Worm (Caenorhabditis elegans) whole organism, L2 larva: ENCODE measurements around the gene pap-1.

ENCODE experiments used
- ama-1 ChIP-seq: fragments of 150-350 bp; optimal IDR thresholded peaks from 2 replicates; lab custom pipeline; 2018; ENCODE audit warnings: inconsistent platforms
- ceh-82 ChIP-seq: fragments of 150-350 bp; optimal IDR thresholded peaks from 2 replicates; lab custom pipeline; 2014; ENCODE audit warnings: missing biosample characterization, missing genetic modification characterization
- egl-27 ChIP-seq: sonication (generic microtip); optimal IDR thresholded peaks from 3 replicates; lab custom pipeline; 2017; ENCODE audit warnings: missing biosample characterization, missing genetic modification reagents, missing genetic modification characterization
- elt-1 ChIP-seq: fragments of 150-350 bp; optimal IDR thresholded peaks from 2 replicates; lab custom pipeline; 2014; ENCODE audit warnings: missing biosample characterization, missing genetic modification characterization
- elt-3 ChIP-seq: sonication (generic microtip); optimal IDR thresholded peaks from 2 replicates; lab custom pipeline; 2017; ENCODE audit warnings: missing biosample characterization, missing genetic modification characterization
- nhr-23 ChIP-seq: fragments of 150-350 bp; optimal IDR thresholded peaks from 2 replicates; lab custom pipeline; 2014; ENCODE audit warnings: missing biosample characterization, missing genetic modification reagents, missing genetic modification characterization
- nhr-25 ChIP-seq: fragments of 150-350 bp; sonication (generic microtip); optimal IDR thresholded peaks from 3 replicates; lab custom pipeline; 2014; ENCODE audit warnings: missing biosample characterization, missing genetic modification characterization
- skn-1 ChIP-seq: sonication (generic microtip); optimal IDR thresholded peaks from 2 replicates; lab custom pipeline; 2017; ENCODE audit warnings: missing biosample characterization, missing genetic modification characterization
- ztf-1 ChIP-seq: fragments of 200-800 bp; sonication (Bioruptor generic); conservative IDR thresholded peaks from 2 replicates; pipeline ENCODE4 v1.3.6; 2022; ENCODE audit warnings: missing genetic modification characterization, missing compliant biosample characterization
- ztf-11 ChIP-seq: sonication (generic microtip); optimal IDR thresholded peaks from 2 replicates; lab custom pipeline; 2017; ENCODE audit warnings: missing biosample characterization, missing genetic modification characterization
- ztf-4 ChIP-seq: fragments of 150-350 bp; optimal IDR thresholded peaks from 2 replicates; lab custom pipeline; 2014; ENCODE audit warnings: missing biosample characterization, missing genetic modification characterization

- no peak for TF ChIP-seq ztf-4 (tag; lab: Kevin White, UChicago)
- TF ChIP-seq ztf-11, result no peak
- TF ChIP-seq ceh-82 (tag; lab: Kevin White, UChicago), result no peak
- TF ChIP-seq ama-1 (lab: Kevin White, UChicago), result no peak
- TF ChIP-seq elt-3, result no peak
- no peak for TF ChIP-seq skn-1 (tag; lab: Kevin White, UChicago)
- TF ChIP-seq ztf-1 (GFP tag; lab: Robert Waterston, UW), result no peak
- no peak for TF ChIP-seq egl-27 (tag; lab: Kevin White, UChicago)
- no peak for TF ChIP-seq nhr-23 (tag; lab: Kevin White, UChicago)
- no peak for TF ChIP-seq elt-1 (tag; lab: Kevin White, UChicago)
- peak; percentile 0 for TF ChIP-seq nhr-25 (tag; lab: Kevin White, UChicago)
Measured at ce11 chrV:10464746-10465145, 23.0 kb downstream of the pap-1 start.
